Worm (Caenorhabditis elegans): ENCODE measurements around the gene C07H6.2.

DNA sequence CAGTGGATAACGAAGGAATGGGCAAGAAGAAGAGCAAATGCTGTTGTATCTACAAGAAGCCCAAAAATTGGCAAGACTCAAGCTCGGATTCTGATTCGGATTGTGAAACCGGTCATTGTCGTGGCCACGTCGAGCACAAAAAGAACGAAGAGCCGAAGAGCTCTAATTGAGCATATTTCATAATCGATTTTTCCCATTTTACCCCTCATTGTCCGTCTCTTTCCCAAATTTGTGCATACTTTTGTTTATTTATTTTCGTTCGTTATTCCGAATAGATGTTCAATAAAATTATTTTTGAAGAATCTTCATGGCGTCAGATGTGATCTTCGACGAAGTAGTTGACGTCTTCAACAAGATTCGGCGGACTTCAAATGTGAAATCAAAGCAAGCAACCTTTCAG, 354 bp downstream of the C07H6.2 start, which contains the start of gene lig-4:
- TF ChIP-seq ref-1 (GFP tag; conservative IDR thresholded peaks at IDR 0.05) (no peak), ztf-29 (GFP tag; IDR thresholded peaks at IDR 0.05) (no peak)
